Fruit fly (Drosophila melanogaster) whole organism, pupa: ENCODE results near the gene CG9192.

Source experiments
- CG12605 ChIP-seq: fragments of 200-800 bp; sonication (Bioruptor generic); IDR thresholded peaks from 2 replicates; pipeline ENCODE4 v1.3.6; 2022; ENCODE audit warnings: missing biosample characterization, missing genetic modification characterization
- CG14655 ChIP-seq: fragments of 200-800 bp; sonication (Bioruptor generic); optimal IDR thresholded peaks from 3 replicates; lab custom pipeline; 2017; ENCODE audit warnings: mild to moderate bottlenecking, missing biosample characterization, missing genetic modification reagents, missing genetic modification characterization
- CG15710 ChIP-seq: fragments of 200-800 bp; sonication (Bioruptor generic); optimal IDR thresholded peaks from 2 replicates; lab custom pipeline; 2018; ENCODE audit warnings: missing biosample characterization, mild to moderate bottlenecking, missing genetic modification characterization, moderate library complexity
- CG32121 ChIP-seq: fragments of 200-800 bp; sonication (Bioruptor generic); IDR thresholded peaks from 2 replicates; pipeline ENCODE4 v1.3.6; 2022; ENCODE audit warnings: missing biosample characterization, missing genetic modification characterization
- CG4496 ChIP-seq: fragments of 200-800 bp; sonication (Bioruptor generic); IDR thresholded peaks from 3 replicates; pipeline ENCODE4 v1.3.6; 2022; ENCODE audit warnings: missing biosample characterization, missing genetic modification characterization
- CG8301 ChIP-seq: fragments of 200-800 bp; sonication (Bioruptor generic); optimal IDR thresholded peaks from 2 replicates; lab custom pipeline; 2018; ENCODE audit warnings: missing biosample characterization, mild to moderate bottlenecking, missing genetic modification characterization
- CG9948 ChIP-seq: fragments of 200-800 bp; sonication (Bioruptor generic); optimal IDR thresholded peaks from 2 replicates; lab custom pipeline; 2018; ENCODE audit warnings: missing biosample characterization, mild to moderate bottlenecking, missing genetic modification characterization, moderate library complexity
- Ets98B ChIP-seq: fragments of 200-800 bp; sonication (Bioruptor generic); IDR thresholded peaks from 2 replicates; pipeline ENCODE4 v1.3.6; 2022; ENCODE audit warnings: missing biosample characterization, missing genetic modification characterization
- Snoo ChIP-seq: fragments of 200-800 bp; sonication (Bioruptor generic); optimal IDR thresholded peaks from 3 replicates; lab custom pipeline; 2017; ENCODE audit warnings: missing biosample characterization, mild to moderate bottlenecking, missing genetic modification characterization, inconsistent platforms
- rn ChIP-seq: fragments of 200-800 bp; sonication (Bioruptor generic); IDR thresholded peaks from 2 replicates; pipeline ENCODE4 v1.3.6; 2022; ENCODE audit warnings: missing biosample characterization, missing genetic modification characterization

- no peak for TF ChIP-seq CG12605 (GFP tag; lab: Robert Waterston, UW)
- TF ChIP-seq rn (GFP tag; lab: Robert Waterston, UW): no peak
- TF ChIP-seq CG9948: no peak
- no peak for TF ChIP-seq CG32121 (GFP tag; lab: Robert Waterston, UW)
- no peak for TF ChIP-seq CG14655 (GFP tag; lab: Kevin White, UChicago)
- TF ChIP-seq Ets98B (GFP tag; lab: Robert Waterston, UW): no peak
- TF ChIP-seq CG8301 (tag; lab: Kevin White, UChicago): no peak
- no peak for TF ChIP-seq CG15710 (tag; lab: Kevin White, UChicago)
- peak; percentile 52; the same call in 2 of the 3 replicates for TF ChIP-seq CG4496 (GFP tag; lab: Robert Waterston, UW)
- no peak for TF ChIP-seq Snoo (tag; lab: Kevin White, UChicago)
These were observed 34.2 kb downstream of the CG9192 start for dm6 chr3L:1203855-1204431.
